Fruit fly (Drosophila melanogaster) whole organism, adult: ENCODE data around the gene CG18649.

Source experiments
- CG11617 ChIP-seq: fragments of 200-800 bp; sonication (Bioruptor generic); optimal IDR thresholded peaks from 2 replicates; lab custom pipeline; 2017; ENCODE audit warnings: mild to moderate bottlenecking, missing biosample characterization, missing genetic modification reagents, missing genetic modification characterization
- CG12768 ChIP-seq: fragments of 200-800 bp; sonication (Bioruptor generic); optimal IDR thresholded peaks from 2 replicates; lab custom pipeline; 2017; ENCODE audit warnings: missing biosample characterization, missing genetic modification characterization, mild to moderate bottlenecking, moderate library complexity, missing genetic modification reagents
- CG14711 ChIP-seq: fragments of 200-800 bp; sonication (Bioruptor generic); optimal IDR thresholded peaks from 2 replicates; lab custom pipeline; 2018; ENCODE audit warnings: missing biosample characterization, mild to moderate bottlenecking, missing genetic modification characterization, moderate library complexity
- CG1620 ChIP-seq: fragments of 200-800 bp; sonication (Bioruptor generic); optimal IDR thresholded peaks from 2 replicates; lab custom pipeline; 2016; ENCODE audit warnings: missing biosample characterization, missing genetic modification characterization
- CG33017 ChIP-seq: fragments of 200-800 bp; sonication (Bioruptor generic); optimal IDR thresholded peaks from 2 replicates; lab custom pipeline; 2018; ENCODE audit warnings: missing biosample characterization, mild to moderate bottlenecking, missing genetic modification characterization, moderate library complexity
- CG5204 ChIP-seq: fragments of 200-800 bp; sonication (Bioruptor generic); optimal IDR thresholded peaks from 2 replicates; lab custom pipeline; 2016; ENCODE audit warnings: missing biosample characterization, missing genetic modification characterization
- CG7045 ChIP-seq: fragments of 200-800 bp; sonication (Bioruptor generic); optimal IDR thresholded peaks from 2 replicates; lab custom pipeline; 2017; ENCODE audit warnings: missing biosample characterization, mild to moderate bottlenecking, missing genetic modification characterization
- CG7101 ChIP-seq: fragments of 200-800 bp; sonication (Bioruptor generic); optimal IDR thresholded peaks from 2 replicates; lab custom pipeline; 2018; ENCODE audit warnings: missing biosample characterization, mild to moderate bottlenecking, missing genetic modification characterization, moderate library complexity
- Clk ChIP-seq: fragments of 200-800 bp; sonication (Bioruptor generic); optimal IDR thresholded peaks from 2 replicates; lab custom pipeline; 2017; ENCODE audit warnings: missing biosample characterization, missing genetic modification characterization
- Crg-1 ChIP-seq: fragments of 200-800 bp; sonication (Bioruptor generic); optimal IDR thresholded peaks from 2 replicates; lab custom pipeline; 2016; ENCODE audit warnings: missing biosample characterization, missing genetic modification characterization
- Hr96 ChIP-seq: fragments of 200-800 bp; sonication (Bioruptor generic); optimal IDR thresholded peaks from 2 replicates; lab custom pipeline; 2016; ENCODE audit warnings: missing biosample characterization, missing genetic modification characterization
- Mnt ChIP-seq: fragments of 200-800 bp; sonication (Bioruptor generic); optimal IDR thresholded peaks from 2 replicates; lab custom pipeline; 2016; ENCODE audit warnings: missing biosample characterization, mild to moderate bottlenecking, missing genetic modification characterization
- bab1 ChIP-seq: fragments of 200-800 bp; sonication (Bioruptor generic); optimal IDR thresholded peaks from 3 replicates; lab custom pipeline; 2019; ENCODE audit warnings: missing biosample characterization, mild to moderate bottlenecking, missing genetic modification characterization, moderate library complexity
- cic ChIP-seq: fragments of 200-800 bp; sonication (Bioruptor generic); optimal IDR thresholded peaks from 2 replicates; lab custom pipeline; 2017; ENCODE audit warnings: missing biosample characterization, mild to moderate bottlenecking, missing genetic modification characterization, moderate library complexity
- cnc ChIP-seq, 2 experiments: fragments of >200 bp; optimal IDR thresholded peaks; 2 replicates each; lab custom pipeline; 2017
- kay ChIP-seq: fragments of 200-800 bp; sonication (Bioruptor generic); peaks from one replicate; lab custom pipeline; 2016; ENCODE audit warnings: missing biosample characterization, missing genetic modification characterization, borderline replicate concordance
- ovo ChIP-seq: fragments of 200-800 bp; sonication (Bioruptor generic); optimal IDR thresholded peaks from 2 replicates; lab custom pipeline; 2016; ENCODE audit warnings: missing biosample characterization, missing genetic modification characterization
- pad ChIP-seq: fragments of 200-800 bp; sonication (Bioruptor generic); optimal IDR thresholded peaks from 3 replicates; lab custom pipeline; 2017; ENCODE audit warnings: missing biosample characterization, missing genetic modification characterization, mild to moderate bottlenecking, moderate library complexity, missing genetic modification reagents
- tj ChIP-seq: fragments of 200-800 bp; sonication (Bioruptor generic); optimal IDR thresholded peaks from 3 replicates; lab custom pipeline; 2017; ENCODE audit warnings: missing biosample characterization, mild to moderate bottlenecking, missing genetic modification characterization, moderate library complexity
- toe ChIP-seq: fragments of 200-800 bp; sonication (Bioruptor generic); optimal IDR thresholded peaks from 2 replicates; lab custom pipeline; 2016; ENCODE audit warnings: missing biosample characterization, missing genetic modification characterization

Gene CG18649

dm6 chr3L:15064877-15065276 lies 10.9 kb upstream of the CG18649 start, which contains the start of gene Sytbeta:
Sytbeta (minus strand) TSS chr3L:15064977.
- TF ChIP-seq Clk (GFP tag; lab: Kevin White, UChicago) (no peak), tj (no peak), CG14711 (tag; lab: Kevin White, UChicago) (no peak), Hr96 (GFP tag; lab: Kevin White, UChicago) (no peak), Mnt (GFP tag; lab: Kevin White, UChicago) (no peak), CG7101 (no peak), CG7045 (GFP tag; lab: Kevin White, UChicago) (no peak), pad (GFP tag; lab: Kevin White, UChicago) (no peak), cic (GFP tag; lab: Kevin White, UChicago) (no peak), Crg-1 (GFP tag; lab: Kevin White, UChicago) (no peak), toe (GFP tag; lab: Kevin White, UChicago) (no peak), CG33017 (no peak), ovo (GFP tag; lab: Kevin White, UChicago) (no peak), cnc (optimal IDR thresholded peaks at IDR 0.05; lab: Kevin White, UChicago) (no peak), kay (GFP tag; lab: Kevin White, UChicago) (no peak), CG1620 (GFP tag; lab: Kevin White, UChicago) (no peak), bab1 (GFP tag; lab: Kevin White, UChicago) (no peak), CG11617 (no peak), CG5204 (GFP tag; lab: Kevin White, UChicago) (no peak), CG12768 (GFP tag; lab: Kevin White, UChicago) (no peak)

- TF ChIP-seq CG11617 (no peak), CG33017 (no peak), CG1620 (GFP tag; lab: Kevin White, UChicago) (no peak), Clk (GFP tag; lab: Kevin White, UChicago) (no peak), CG14711 (tag; lab: Kevin White, UChicago) (no peak), pad (GFP tag; lab: Kevin White, UChicago) (no peak), tj (no peak), Mnt (GFP tag; lab: Kevin White, UChicago) (no peak), Crg-1 (GFP tag; lab: Kevin White, UChicago) (no peak), kay (GFP tag; lab: Kevin White, UChicago) (no peak), CG12768 (GFP tag; lab: Kevin White, UChicago) (no peak), CG7045 (GFP tag; lab: Kevin White, UChicago) (no peak), cnc (optimal IDR thresholded peaks at IDR 0.05; lab: Kevin White, UChicago) (no peak), toe (GFP tag; lab: Kevin White, UChicago) (no peak), bab1 (GFP tag; lab: Kevin White, UChicago) (no peak), CG7101 (no peak), cic (GFP tag; lab: Kevin White, UChicago) (no peak), Hr96 (GFP tag; lab: Kevin White, UChicago) (no peak), ovo (GFP tag; lab: Kevin White, UChicago) (no peak), CG5204 (GFP tag; lab: Kevin White, UChicago) (no peak)
These were observed 7.7 kb upstream of the CG18649 start, which contains the start of gene CG13460 for dm6 chr3L:15061605-15062004. CG13460 (minus strand) TSS chr3L:15061705.

- TF ChIP-seq bab1 (GFP tag; lab: Kevin White, UChicago) (no peak), CG7045 (GFP tag; lab: Kevin White, UChicago) (no peak), CG11617 (no peak), CG5204 (GFP tag; lab: Kevin White, UChicago) (no peak), pad (GFP tag; lab: Kevin White, UChicago) (no peak), Mnt (GFP tag; lab: Kevin White, UChicago) (no peak), CG12768 (GFP tag; lab: Kevin White, UChicago) (no peak), kay (GFP tag; lab: Kevin White, UChicago) (no peak), CG1620 (GFP tag; lab: Kevin White, UChicago) (no peak), Clk (GFP tag; lab: Kevin White, UChicago) (no peak)
These were observed 542 bp upstream of the CG18649 start, which contains the start of gene EAChm for dm6 chr3L:15054477-15054876. EAChm (plus strand) TSS chr3L:15054777.

- TF ChIP-seq CG11617: no peak
- TF ChIP-seq toe (GFP tag; lab: Kevin White, UChicago): no peak
- TF ChIP-seq cic (GFP tag; lab: Kevin White, UChicago): no peak
These were observed 684 bp downstream of the CG18649 start, which contains the start of gene CG43680 for dm6 chr3L:15053251-15053650. CG43680 (minus strand) TSS chr3L:15053351.

- TF ChIP-seq toe (GFP tag; lab: Kevin White, UChicago) (no peak), cic (GFP tag; lab: Kevin White, UChicago) (no peak), Hr96 (GFP tag; lab: Kevin White, UChicago) (no peak), cnc (optimal IDR thresholded peaks at IDR 0.05; lab: Kevin White, UChicago) (no peak), Crg-1 (GFP tag; lab: Kevin White, UChicago) (no peak), CG14711 (tag; lab: Kevin White, UChicago) (no peak), bab1 (GFP tag; lab: Kevin White, UChicago) (no peak), tj (no peak), CG5204 (GFP tag; lab: Kevin White, UChicago) (no peak), CG7045 (GFP tag; lab: Kevin White, UChicago) (no peak), Clk (GFP tag; lab: Kevin White, UChicago) (no peak)
These were observed 1.5 kb downstream of the CG18649 start, which contains the start of gene CG13461 for dm6 chr3L:15052390-15052789. CG13461 (minus strand) TSS chr3L:15052490.

DNA sequence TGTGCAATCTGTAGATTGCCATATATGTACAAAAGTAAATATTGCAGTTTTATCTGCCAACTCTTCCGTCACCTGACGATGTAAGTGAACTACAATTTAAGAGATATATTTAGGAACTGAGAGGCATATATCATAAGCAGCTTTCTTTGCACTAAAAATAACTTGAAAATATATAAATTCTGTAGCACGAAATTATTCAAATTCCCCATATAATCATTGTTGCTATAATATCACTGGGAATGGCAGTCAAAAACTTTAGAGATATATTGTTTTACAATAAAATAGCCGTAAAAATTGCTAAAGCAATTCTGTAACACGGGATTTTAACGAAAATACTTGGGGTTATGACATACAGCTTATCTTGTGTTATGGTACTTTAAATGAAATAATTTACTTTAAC lies 2.6 kb downstream of the CG18649 start, which contains the start of gene CG43679:
Gene CG43679 (minus strand): TSS at position 101 of the 400 bp plus-strand sequence.
- TF ChIP-seq CG11617: no peak
